Worm (Caenorhabditis elegans) whole organism, L1 larva: ENCODE measurements around the gene Y48C3A.20.
A peak's percentile ranks its signal among the peaks of the same experiment; 100 is the strongest.

Experiments
- C34B4.2 ChIP-seq: sonication (generic microtip); optimal IDR thresholded peaks from 2 replicates; lab custom pipeline; 2017; ENCODE audit warnings: mild to moderate bottlenecking, missing genetic modification characterization, missing compliant biosample characterization
- blmp-1 ChIP-seq: fragments of 150-350 bp; optimal IDR thresholded peaks from 2 replicates; lab custom pipeline; 2014; ENCODE audit warnings: missing biosample characterization, missing genetic modification characterization
- ceh-82 ChIP-seq, 3 experiments: fragments of 150-350 bp in 1 of 3; sonication (generic microtip) in 2 of 3; optimal IDR thresholded peaks; 2 replicates each; lab custom pipeline; 2014 to 2017; ENCODE audit warnings: missing biosample characterization in 3 of 3, missing genetic modification characterization in 3 of 3
- ceh-90 ChIP-seq: sonication (generic microtip); optimal IDR thresholded peaks from 2 replicates; lab custom pipeline; 2016; ENCODE audit warnings: missing genetic modification characterization, missing compliant biosample characterization
- dpl-1 ChIP-seq, 3 experiments: fragments of 150-350 bp in 2 of 3; sonication (generic microtip) in 1 of 3; optimal IDR thresholded peaks; 2 replicates each; lab custom pipeline; 2014 to 2017; ENCODE audit warnings: missing biosample characterization in 3 of 3, missing genetic modification characterization in 3 of 3, missing genetic modification reagents in 3 of 3
- dsc-1 ChIP-seq: sonication (generic microtip); optimal IDR thresholded peaks from 2 replicates; lab custom pipeline; 2016; ENCODE audit warnings: mild to moderate bottlenecking, missing genetic modification characterization, missing compliant biosample characterization
- efl-1 ChIP-seq, 4 experiments: fragments of 150-350 bp; optimal IDR thresholded peaks in 3 of 4; peaks in 1 of 4; 1 replicate in 1 of 4; 2 replicates in 3 of 4; lab custom pipeline; 2014; ENCODE audit warnings: missing biosample characterization in 2 of 4, missing genetic modification characterization in 2 of 4, missing genetic modification reagents in 2 of 4
- elt-2 ChIP-seq: sonication (generic microtip); optimal IDR thresholded peaks from 2 replicates; lab custom pipeline; 2016; ENCODE audit warnings: missing genetic modification characterization, mild to moderate bottlenecking, inconsistent platforms, missing compliant biosample characterization, missing genetic modification reagents
- fkh-4 ChIP-seq: sonication (generic microtip); optimal IDR thresholded peaks from 2 replicates; lab custom pipeline; 2016; ENCODE audit warnings: missing compliant biosample characterization, missing genetic modification characterization, borderline replicate concordance
- irx-1 ChIP-seq: sonication (generic microtip); optimal IDR thresholded peaks from 2 replicates; lab custom pipeline; 2016; ENCODE audit warnings: missing genetic modification characterization, missing compliant biosample characterization
- jun-1 ChIP-seq: fragments of 150-350 bp; optimal IDR thresholded peaks from 2 replicates; lab custom pipeline; 2014; ENCODE audit warnings: missing biosample characterization, missing genetic modification reagents, missing genetic modification characterization
- lin-14 ChIP-seq: fragments of 200-800 bp; sonication (Bioruptor generic); optimal IDR thresholded peaks from 2 replicates; lab custom pipeline; 2018; ENCODE audit warnings: mild to moderate bottlenecking, missing genetic modification characterization, moderate library complexity, missing compliant biosample characterization
- lin-35 ChIP-seq, 2 experiments: fragments of 150-350 bp; optimal IDR thresholded peaks; 2 replicates each; lab custom pipeline; 2014; ENCODE audit warnings: missing biosample characterization in 2 of 2, missing genetic modification characterization in 2 of 2, missing genetic modification reagents in 2 of 2
- lin-39 ChIP-seq: fragments of 150-350 bp; optimal IDR thresholded peaks from 2 replicates; lab custom pipeline; 2014; ENCODE audit warnings: missing biosample characterization, missing genetic modification reagents, missing genetic modification characterization
- lir-3 ChIP-seq: sonication (generic microtip); optimal IDR thresholded peaks from 2 replicates; lab custom pipeline; 2016; ENCODE audit warnings: mild to moderate bottlenecking, missing genetic modification characterization, moderate library complexity, missing compliant biosample characterization; ENCODE audit not compliant: poor library complexity
- lsy-2 ChIP-seq, 2 experiments: fragments of 150-350 bp; optimal IDR thresholded peaks; 2 replicates each; lab custom pipeline; 2014; ENCODE audit warnings: missing biosample characterization in 2 of 2, missing genetic modification characterization in 2 of 2
- mdl-1 ChIP-seq, 2 experiments: fragments of 150-350 bp; optimal IDR thresholded peaks; 2 replicates each; lab custom pipeline; 2014 to 2017; ENCODE audit warnings: missing biosample characterization in 2 of 2, missing genetic modification characterization in 2 of 2, inconsistent platforms in 1 of 2
- mep-1 ChIP-seq: fragments of 150-350 bp; optimal IDR thresholded peaks from 2 replicates; lab custom pipeline; 2014; ENCODE audit warnings: missing biosample characterization, missing genetic modification characterization
- nhr-20 ChIP-seq: sonication (generic microtip); optimal IDR thresholded peaks from 2 replicates; lab custom pipeline; 2016; ENCODE audit warnings: mild to moderate bottlenecking, missing genetic modification characterization, missing compliant biosample characterization
- nhr-237 ChIP-seq: fragments of 150-350 bp; optimal IDR thresholded peaks from 2 replicates; lab custom pipeline; 2014; ENCODE audit warnings: missing biosample characterization, missing genetic modification characterization
- nhr-47 ChIP-seq: sonication (generic microtip); optimal IDR thresholded peaks from 2 replicates; lab custom pipeline; 2016; ENCODE audit warnings: mild to moderate bottlenecking, missing genetic modification characterization, moderate library complexity, missing compliant biosample characterization
- nhr-71 ChIP-seq: sonication (generic microtip); optimal IDR thresholded peaks from 2 replicates; lab custom pipeline; 2016; ENCODE audit warnings: mild to moderate bottlenecking, missing genetic modification characterization, moderate library complexity, missing compliant biosample characterization
- nhr-77 ChIP-seq: fragments of 150-350 bp; optimal IDR thresholded peaks from 2 replicates; lab custom pipeline; 2014; ENCODE audit warnings: missing biosample characterization, missing genetic modification characterization
- nhr-84 ChIP-seq: sonication (generic microtip); optimal IDR thresholded peaks from 2 replicates; lab custom pipeline; 2017; ENCODE audit warnings: missing biosample characterization, missing genetic modification characterization
- nhr-85 ChIP-seq: sonication (generic microtip); peaks from one replicate; lab custom pipeline; 2016; ENCODE audit warnings: missing genetic modification characterization, inconsistent platforms, missing compliant biosample characterization
- pag-3 ChIP-seq: sonication (generic microtip); optimal IDR thresholded peaks from 2 replicates; lab custom pipeline; 2017; ENCODE audit warnings: missing genetic modification characterization, mild to moderate bottlenecking, missing compliant biosample characterization, antibody characterized with exemption, borderline replicate concordance; ENCODE audit not compliant: insufficient read depth
- pax-3 ChIP-seq: fragments of 200-800 bp; sonication (Bioruptor generic); optimal IDR thresholded peaks from 2 replicates; lab custom pipeline; 2018; ENCODE audit warnings: mild to moderate bottlenecking, missing genetic modification characterization, moderate library complexity, missing compliant biosample characterization
- rnt-1 ChIP-seq: sonication (generic microtip); optimal IDR thresholded peaks from 2 replicates; lab custom pipeline; 2016; ENCODE audit warnings: mild to moderate bottlenecking, missing genetic modification characterization, moderate library complexity, missing compliant biosample characterization
- skn-1 ChIP-seq: fragments of 150-350 bp; optimal IDR thresholded peaks from 2 replicates; lab custom pipeline; 2014; ENCODE audit warnings: missing biosample characterization, missing genetic modification characterization
- snpc-4 ChIP-seq: fragments of 150-350 bp; optimal IDR thresholded peaks from 2 replicates; lab custom pipeline; 2014; ENCODE audit warnings: missing biosample characterization, missing genetic modification characterization
- snu-23 ChIP-seq: sonication (generic microtip); optimal IDR thresholded peaks from 2 replicates; lab custom pipeline; 2016; ENCODE audit warnings: missing genetic modification characterization, missing compliant biosample characterization
- sup-37 ChIP-seq: fragments of 200-800 bp; sonication (Bioruptor generic); optimal IDR thresholded peaks from 2 replicates; lab custom pipeline; 2018; ENCODE audit warnings: mild to moderate bottlenecking, missing genetic modification characterization, missing compliant biosample characterization
- swsn-7 ChIP-seq: sonication (generic microtip); optimal IDR thresholded peaks from 2 replicates; lab custom pipeline; 2016; ENCODE audit warnings: missing genetic modification characterization, missing compliant biosample characterization
- tbx-2 ChIP-seq: sonication (generic microtip); optimal IDR thresholded peaks from 2 replicates; lab custom pipeline; 2016; ENCODE audit warnings: missing genetic modification characterization, missing compliant biosample characterization
- unc-130 ChIP-seq: fragments of 150-350 bp; optimal IDR thresholded peaks from 2 replicates; lab custom pipeline; 2017; ENCODE audit warnings: missing biosample characterization, missing genetic modification characterization, inconsistent platforms
- unc-30 ChIP-seq: sonication (generic microtip); optimal IDR thresholded peaks from 2 replicates; lab custom pipeline; 2017; ENCODE audit warnings: missing biosample characterization, missing genetic modification characterization
- unc-62 ChIP-seq: fragments of 150-350 bp; optimal IDR thresholded peaks from 2 replicates; lab custom pipeline; 2014; ENCODE audit warnings: missing biosample characterization, missing genetic modification reagents, missing genetic modification characterization
- unc-86 ChIP-seq: sonication (generic microtip); optimal IDR thresholded peaks from 2 replicates; lab custom pipeline; 2016; ENCODE audit warnings: missing genetic modification characterization, missing compliant biosample characterization
- unc-98 ChIP-seq: fragments of 200-800 bp; sonication (Bioruptor generic); IDR thresholded peaks from 2 replicates; pipeline ENCODE4 v1.3.6; 2022; ENCODE audit warnings: missing genetic modification characterization, missing compliant biosample characterization
- vab-15 ChIP-seq: sonication (generic microtip); optimal IDR thresholded peaks from 2 replicates; lab custom pipeline; 2017; ENCODE audit warnings: missing genotype, mild to moderate bottlenecking, missing genetic modification characterization, missing compliant biosample characterization

Gene Y48C3A.20

ce11 chrII:13334966-13335698, 34.3 kb upstream of the Y48C3A.20 start (continued):
- TF ChIP-seq nhr-237 (tag; lab: Kevin White, UChicago) (peak; percentile 29), mdl-1 (tag; optimal IDR thresholded peaks at IDR 0.05; lab: Kevin White, UChicago) (peak in 1 of 2 experiments; percentile 73)

ce11 chrII:13337959-13338358, 31.4 kb upstream of the Y48C3A.20 start, which contains the start of gene mrpl-20:
Gene mrpl-20, plus strand, starts transcription at chrII:13338281.
- TF ChIP-seq nhr-47 (tag; lab: Kevin White, UChicago) (peak; percentile 57), vab-15 (tag; lab: Kevin White, UChicago) (no peak), mep-1 (tag; lab: Kevin White, UChicago) (peak; percentile 26), nhr-71 (tag; lab: Kevin White, UChicago) (peak; percentile 49), snpc-4 (tag; lab: Kevin White, UChicago) (peak; percentile 27), efl-1 (optimal IDR thresholded peaks at IDR 0.05; lab: Kevin White, UChicago) (peak; percentile 46 to 56), efl-1 (GFP tag; optimal IDR thresholded peaks at IDR 0.05 in 1 of 2; lab: Kevin White, UChicago) (peak; percentile 59 to 90), ceh-90 (tag; lab: Kevin White, UChicago) (no peak), unc-86 (peak; percentile 27), ceh-82 (tag; optimal IDR thresholded peaks at IDR 0.05; lab: Kevin White, UChicago) (peak; percentile 2 to 47 (median 46)), tbx-2 (peak; percentile 41), sup-37 (GFP tag; lab: Kevin White, UChicago) (no peak), pax-3 (tag; lab: Kevin White, UChicago) (no peak), jun-1 (tag; lab: Kevin White, UChicago) (no peak), dpl-1 (GFP tag; optimal IDR thresholded peaks at IDR 0.05; lab: Kevin White, UChicago) (peak; percentile 27 to 51 (median 45)), pag-3 (tag; lab: Kevin White, UChicago) (no peak), nhr-84 (tag; lab: Kevin White, UChicago) (no peak), C34B4.2 (tag; lab: Kevin White, UChicago) (no peak), fkh-4 (tag; lab: Kevin White, UChicago) (no peak), elt-2 (tag; lab: Kevin White, UChicago) (no peak), lsy-2 (tag; optimal IDR thresholded peaks at IDR 0.05; lab: Kevin White, UChicago) (peak; percentile 49 to 64), irx-1 (tag; lab: Kevin White, UChicago) (no peak), lin-35 (GFP tag; optimal IDR thresholded peaks at IDR 0.05; lab: Kevin White, UChicago) (peak; percentile 43 to 60), nhr-20 (peak; percentile 31), unc-130 (tag; lab: Kevin White, UChicago) (peak; percentile 53), skn-1 (tag; lab: Kevin White, UChicago) (no peak), blmp-1 (tag; lab: Kevin White, UChicago) (peak; percentile 0), snu-23 (GFP tag; lab: Kevin White, UChicago) (peak; percentile 61), unc-62 (GFP tag; lab: Kevin White, UChicago) (no peak), lir-3 (no peak), lin-39 (tag; lab: Kevin White, UChicago) (peak; percentile 30), unc-98 (no peak), nhr-85 (peak; percentile 37), rnt-1 (tag; lab: Kevin White, UChicago) (peak; percentile 30), unc-30 (no peak), swsn-7 (peak; percentile 52), dsc-1 (tag; lab: Kevin White, UChicago) (peak; percentile 37), nhr-77 (tag; lab: Kevin White, UChicago) (no peak), lin-14 (GFP tag; lab: Kevin White, UChicago) (peak; percentile 42)
